Worm (Caenorhabditis elegans) whole organism, L1 larva: ENCODE measurements around the gene set-13.

Experiments used
- ama-1 ChIP-seq: fragments of 150-350 bp; optimal IDR thresholded peaks from 2 replicates; lab custom pipeline; 2014
- dpl-1 ChIP-seq, 3 experiments: fragments of 150-350 bp in 2 of 3; sonication (generic microtip) in 1 of 3; optimal IDR thresholded peaks; 2 replicates each; lab custom pipeline; 2014 to 2017; ENCODE audit warnings: missing biosample characterization in 3 of 3, missing genetic modification characterization in 3 of 3, missing genetic modification reagents in 3 of 3
- efl-1 ChIP-seq, 4 experiments: fragments of 150-350 bp; optimal IDR thresholded peaks in 3 of 4; peaks in 1 of 4; 1 replicate in 1 of 4; 2 replicates in 3 of 4; lab custom pipeline; 2014; ENCODE audit warnings: missing biosample characterization in 2 of 4, missing genetic modification characterization in 2 of 4, missing genetic modification reagents in 2 of 4
- elt-3 ChIP-seq, 6 experiments: fragments of 150-350 bp in 1 of 6; sonication (generic microtip); optimal IDR thresholded peaks; 2 replicates each; lab custom pipeline; 2017 to 2018; ENCODE audit warnings: missing biosample characterization in 6 of 6, missing genetic modification characterization in 6 of 6, inconsistent platforms in 1 of 6
- fkh-10 ChIP-seq: sonication (generic microtip); optimal IDR thresholded peaks from 2 replicates; lab custom pipeline; 2017; ENCODE audit warnings: missing biosample characterization, missing genetic modification reagents, missing genetic modification characterization
- fos-1 ChIP-seq: fragments of 150-350 bp; optimal IDR thresholded peaks from 2 replicates; lab custom pipeline; 2014; ENCODE audit warnings: missing biosample characterization, missing genetic modification characterization
- lin-39 ChIP-seq: fragments of 150-350 bp; optimal IDR thresholded peaks from 2 replicates; lab custom pipeline; 2014; ENCODE audit warnings: missing biosample characterization, missing genetic modification reagents, missing genetic modification characterization
- mab-9 ChIP-seq: fragments of 200-800 bp; sonication (Bioruptor generic); IDR thresholded peaks from 2 replicates; pipeline ENCODE4 v1.3.6; 2022; ENCODE audit warnings: missing genetic modification reagents, missing genetic modification characterization, missing compliant biosample characterization
- nhr-12 ChIP-seq: sonication (generic microtip); optimal IDR thresholded peaks from 2 replicates; lab custom pipeline; 2017; ENCODE audit warnings: missing biosample characterization, missing genetic modification characterization
- unc-62 ChIP-seq: fragments of 150-350 bp; optimal IDR thresholded peaks from 2 replicates; lab custom pipeline; 2014; ENCODE audit warnings: missing biosample characterization, missing genetic modification reagents, missing genetic modification characterization

DNA sequence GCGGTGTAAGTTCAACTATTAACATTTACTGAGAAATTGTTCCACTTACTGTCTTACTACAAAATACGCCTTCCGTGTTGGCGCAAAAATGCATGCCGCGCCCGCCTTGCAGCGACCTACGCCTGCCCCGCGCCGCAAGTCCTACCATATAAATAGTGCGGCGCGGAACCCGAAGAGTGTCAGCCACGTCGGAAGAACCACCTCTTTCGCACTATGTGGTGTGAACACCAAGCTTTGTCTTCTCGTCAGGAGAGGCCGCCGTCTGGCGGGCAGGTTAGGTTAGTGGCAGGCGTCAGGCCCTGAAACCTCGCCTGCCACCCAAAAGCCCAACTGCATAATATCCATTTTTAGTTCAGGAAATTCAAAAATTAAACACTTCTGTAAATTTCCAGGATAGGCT lies 48.6 kb downstream of the set-13 start:
- TF ChIP-seq unc-62 (no peak), nhr-12 (tag; lab: Kevin White, UChicago) (no peak), efl-1 (optimal IDR thresholded peaks at IDR 0.05; lab: Kevin White, UChicago) (no peak), efl-1 (GFP tag; optimal IDR thresholded peaks at IDR 0.05 in 1 of 2; lab: Kevin White, UChicago) (no peak), lin-39 (tag; lab: Kevin White, UChicago) (no peak), fkh-10 (GFP tag; lab: Kevin White, UChicago) (no peak), dpl-1 (GFP tag; optimal IDR thresholded peaks at IDR 0.05; lab: Kevin White, UChicago) (no peak), fos-1 (tag; lab: Kevin White, UChicago) (no peak), elt-3 (tag; optimal IDR thresholded peaks at IDR 0.05; lab: Kevin White, UChicago) (no peak), mab-9 (GFP tag; lab: Robert Waterston, UW) (no peak), ama-1 (no peak)
